Fruit fly (Drosophila melanogaster): ENCODE data around the gene Ir85a.

The Ir85a gene

dm6 chr3R:8805388-8805852 is 10.9 kb downstream of the Ir85a start, which contains the start of gene CG9839 (continued):
- TF ChIP-seq CG15696 (tag; optimal IDR thresholded peaks at IDR 0.05), result no peak
- TF ChIP-seq Gsc (GFP tag; IDR thresholded peaks at IDR 0.05), result no peak
- no peak for TF ChIP-seq CG2116 (GFP tag; optimal IDR thresholded peaks at IDR 0.05)
- no peak for TF ChIP-seq CG1529 (GFP tag; optimal IDR thresholded peaks at IDR 0.05)
- TF ChIP-seq CG1602 (GFP tag; optimal IDR thresholded peaks at IDR 0.05), result no peak
- no peak for TF ChIP-seq Usf (GFP tag; optimal IDR thresholded peaks at IDR 0.05)
- no peak for TF ChIP-seq gsb-n (tag; optimal IDR thresholded peaks at IDR 0.05)
- TF ChIP-seq Nf-YA (GFP tag; IDR thresholded peaks at IDR 0.05), result no peak
- TF ChIP-seq CG12769 (tag; optimal IDR thresholded peaks at IDR 0.05), result no peak
- TF ChIP-seq dati (GFP tag; IDR thresholded peaks at IDR 0.05), result no peak
- TF ChIP-seq Camta (GFP tag; optimal IDR thresholded peaks at IDR 0.05), result no peak
- TF ChIP-seq sima (GFP tag; optimal IDR thresholded peaks at IDR 0.05), result no peak
- TF ChIP-seq Abd-B (GFP tag; optimal IDR thresholded peaks at IDR 0.05), result no peak
- TF ChIP-seq prd (optimal IDR thresholded peaks at IDR 0.05), result no peak
- no peak for TF ChIP-seq prd (GFP tag; IDR thresholded peaks at IDR 0.05)
- TF ChIP-seq CG3163 (GFP tag; optimal IDR thresholded peaks at IDR 0.05), result no peak
- TF ChIP-seq CG13287 (GFP tag; IDR thresholded peaks at IDR 0.05; ENCODE audit: partially characterized antibody), result peak; percentile 13; the same call in 1 of the 2 replicates
- no peak for TF ChIP-seq CG10565 (GFP tag; optimal IDR thresholded peaks at IDR 0.05)
- TF ChIP-seq nom (GFP tag; optimal IDR thresholded peaks at IDR 0.05), result no peak
- TF ChIP-seq Doc3 (GFP tag; IDR thresholded peaks at IDR 0.05; ENCODE audit: partially characterized antibody), result no peak
- TF ChIP-seq croc (GFP tag; conservative IDR thresholded peaks at IDR 0.05), result no peak
- peak; percentile 38; the same call in 1 of the 4 replicates for TF ChIP-seq Dll (GFP tag; IDR thresholded peaks at IDR 0.05; ENCODE audit: partially characterized antibody)
- no peak for TF ChIP-seq danr (GFP tag; IDR thresholded peaks at IDR 0.05)
- TF ChIP-seq hb (GFP tag; IDR thresholded peaks at IDR 0.05; ENCODE audit: partially characterized antibody), result no peak
- no peak for TF ChIP-seq gfzf (GFP tag; optimal IDR thresholded peaks at IDR 0.05)
- no peak for TF ChIP-seq CG7556 (GFP tag; optimal IDR thresholded peaks at IDR 0.05)
- TF ChIP-seq CG2199 (GFP tag; IDR thresholded peaks at IDR 0.05), result peak; percentile 69; the same call in 1 of the 3 replicates
- peak; percentile 38 for TF ChIP-seq stwl (tag; optimal IDR thresholded peaks at IDR 0.05)
- no peak for TF ChIP-seq ind (GFP tag; optimal IDR thresholded peaks at IDR 0.05)
- no peak for TF ChIP-seq CG10366 (GFP tag; IDR thresholded peaks at IDR 0.05)
- TF ChIP-seq dysf (GFP tag; IDR thresholded peaks at IDR 0.05), result no peak
- TF ChIP-seq gcm2 (GFP tag; optimal IDR thresholded peaks at IDR 0.05), result no peak
- TF ChIP-seq CG8924 (tag; optimal IDR thresholded peaks at IDR 0.05), result no peak
- peak; percentile 13 for TF ChIP-seq Ets97D (GFP tag; optimal IDR thresholded peaks at IDR 0.05)
- TF ChIP-seq ato (GFP tag; IDR thresholded peaks at IDR 0.05; ENCODE audit: partially characterized antibody), result no peak
- no peak for TF ChIP-seq Ssrp (tag; optimal IDR thresholded peaks at IDR 0.05)
- peak; percentile 19 for TF ChIP-seq CG8290 (GFP tag; optimal IDR thresholded peaks at IDR 0.05)
- TF ChIP-seq CG8290 (tag; optimal IDR thresholded peaks at IDR 0.05), result peak in 1 of 2 experiments; percentile 48
- TF ChIP-seq CG14014 (GFP tag; IDR thresholded peaks at IDR 0.05), result no peak
- no peak for TF ChIP-seq B-H1 (GFP tag; IDR thresholded peaks at IDR 0.05)
- no peak for TF ChIP-seq NFAT (GFP tag; IDR thresholded peaks at IDR 0.05)
- no peak for TF ChIP-seq Mad (GFP tag; optimal IDR thresholded peaks at IDR 0.05)
- no peak for TF ChIP-seq CG17361 (GFP tag; IDR thresholded peaks at IDR 0.05)
- no peak for TF ChIP-seq otp (GFP tag; IDR thresholded peaks at IDR 0.05)
- TF ChIP-seq Med (GFP tag), result peak; percentile 54
- no peak for TF ChIP-seq Deaf1 (tag; optimal IDR thresholded peaks at IDR 0.05)
- no peak for TF ChIP-seq CG11560 (tag; IDR thresholded peaks at IDR 0.05)
- no peak for TF ChIP-seq CG18599 (GFP tag; optimal IDR thresholded peaks at IDR 0.05)
- no peak for TF ChIP-seq CG15601 (tag; optimal IDR thresholded peaks at IDR 0.05)
- peak; percentile 17; the same call in 1 of the 2 replicates for TF ChIP-seq MBD-R2 (GFP tag; IDR thresholded peaks at IDR 0.05)
- no peak for TF ChIP-seq PHDP (tag; optimal IDR thresholded peaks at IDR 0.05)
- TF ChIP-seq Myb (GFP tag; optimal IDR thresholded peaks at IDR 0.05), result peak; percentile 68

All from whole organism, embryonic.